Fruit fly (Drosophila melanogaster): ENCODE data around the gene CG32579.

CG32579 gene

DNA sequence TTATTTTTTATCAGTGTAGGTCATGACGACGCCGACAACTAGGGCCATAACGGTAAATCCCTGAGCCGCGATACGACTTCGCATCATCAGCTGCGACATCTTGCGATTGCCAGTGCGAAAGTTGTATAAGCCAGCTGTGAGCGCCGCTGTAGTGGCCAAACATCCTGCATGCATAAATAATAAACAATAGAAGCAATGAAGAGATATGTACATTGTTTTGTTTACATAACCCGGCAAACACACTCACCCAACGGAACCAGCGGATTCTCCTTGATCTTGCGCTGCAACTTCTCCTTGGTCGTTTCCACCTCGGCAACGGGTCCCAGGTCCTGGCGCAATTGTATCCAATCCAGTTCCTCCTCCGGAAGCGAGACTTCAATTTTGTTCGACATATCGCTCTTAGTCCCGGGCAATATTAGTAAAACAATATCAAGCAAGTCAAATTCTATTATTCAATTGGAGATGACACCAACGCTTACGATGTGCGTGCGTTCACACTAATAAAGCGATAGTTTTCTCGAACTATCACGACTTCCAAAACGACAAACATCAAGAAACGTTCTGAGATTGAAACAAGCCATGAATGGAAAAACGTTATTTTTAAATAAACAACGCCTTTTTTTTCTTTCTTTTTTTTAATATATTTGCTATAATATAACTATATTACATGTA lies 8.6 kb downstream of the CG32579 start (continued):
- TF ChIP-seq grau (tag; optimal IDR thresholded peaks at IDR 0.05): no peak
- TF ChIP-seq lov (optimal IDR thresholded peaks at IDR 0.05): no peak
- no peak for TF ChIP-seq lov (GFP tag; IDR thresholded peaks at IDR 0.05)
- TF ChIP-seq crol (GFP tag; IDR thresholded peaks at IDR 0.05): no peak
- TF ChIP-seq dm (GFP tag; optimal IDR thresholded peaks at IDR 0.05): no peak
- no peak for TF ChIP-seq CG1233 (GFP tag; optimal IDR thresholded peaks at IDR 0.05)
- TF ChIP-seq CG2875 (GFP tag; optimal IDR thresholded peaks at IDR 0.05): no peak
- no peak for TF ChIP-seq CG15269 (tag; optimal IDR thresholded peaks at IDR 0.05)
- TF ChIP-seq gem (tag; optimal IDR thresholded peaks at IDR 0.05): no peak
- TF ChIP-seq H15 (GFP tag; IDR thresholded peaks at IDR 0.05): no peak
- no peak for TF ChIP-seq CG6854 (GFP tag; optimal IDR thresholded peaks at IDR 0.05)
- no peak for TF ChIP-seq CG6272 (GFP tag; IDR thresholded peaks at IDR 0.05)
- no peak for TF ChIP-seq ap (GFP tag; IDR thresholded peaks at IDR 0.05)
- no peak for TF ChIP-seq Hr78 (GFP tag; optimal IDR thresholded peaks at IDR 0.05)
- TF ChIP-seq Oli (tag; optimal IDR thresholded peaks at IDR 0.05): no peak
- TF ChIP-seq ken (GFP tag; IDR thresholded peaks at IDR 0.05): no peak
- TF ChIP-seq Mrtf (GFP tag; IDR thresholded peaks at IDR 0.05): no peak
- no peak; the same call in 1 of the 2 replicates for TF ChIP-seq slbo (GFP tag; IDR thresholded peaks at IDR 0.05)
- no peak for TF ChIP-seq stc (GFP tag; IDR thresholded peaks at IDR 0.05)
- TF ChIP-seq bsh (GFP tag; optimal IDR thresholded peaks at IDR 0.05): no peak
- no peak for TF ChIP-seq CG1529 (GFP tag; optimal IDR thresholded peaks at IDR 0.05)
- TF ChIP-seq CG10979 (tag; optimal IDR thresholded peaks at IDR 0.05): no peak
- no peak for TF ChIP-seq slou (GFP tag; optimal IDR thresholded peaks at IDR 0.05)
- TF ChIP-seq Dll (GFP tag; IDR thresholded peaks at IDR 0.05; ENCODE audit: partially characterized antibody): peak; percentile 77
- TF ChIP-seq CG5180 (GFP tag; optimal IDR thresholded peaks at IDR 0.05): no peak
- no peak for TF ChIP-seq sqz (GFP tag; optimal IDR thresholded peaks at IDR 0.05)
- TF ChIP-seq CG12769 (tag; optimal IDR thresholded peaks at IDR 0.05): no peak
- TF ChIP-seq Meics (GFP tag; optimal IDR thresholded peaks at IDR 0.05): no peak
- no peak for TF ChIP-seq tgo (GFP tag; IDR thresholded peaks at IDR 0.05)
- no peak for TF ChIP-seq BtbVII (GFP tag; optimal IDR thresholded peaks at IDR 0.05)
- TF ChIP-seq CG42726 (GFP tag; IDR thresholded peaks at IDR 0.05; ENCODE audit: partially characterized antibody): peak; percentile 89; the same call in 1 of the 2 replicates
- no peak for TF ChIP-seq sisA (GFP tag; IDR thresholded peaks at IDR 0.05)
- TF ChIP-seq CG13424 (tag; optimal IDR thresholded peaks at IDR 0.05): no peak
- TF ChIP-seq CG10543 (GFP tag; optimal IDR thresholded peaks at IDR 0.05): no peak
- no peak for TF ChIP-seq CG2199 (GFP tag; IDR thresholded peaks at IDR 0.05)
- no peak for TF ChIP-seq gcm (GFP tag; optimal IDR thresholded peaks at IDR 0.05)
- no peak for TF ChIP-seq Hmx (GFP tag; optimal IDR thresholded peaks at IDR 0.05)
- no peak for TF ChIP-seq CG10431 (GFP tag; optimal IDR thresholded peaks at IDR 0.05)
- no peak for TF ChIP-seq Gsc (GFP tag; IDR thresholded peaks at IDR 0.05)
- TF ChIP-seq caup (GFP tag; optimal IDR thresholded peaks at IDR 0.05; ENCODE audit: severe bottlenecking): no peak
- TF ChIP-seq CG12744 (GFP tag; optimal IDR thresholded peaks at IDR 0.05): no peak
- TF ChIP-seq bbx (GFP tag; IDR thresholded peaks at IDR 0.05; ENCODE audit: partially characterized antibody): peak; percentile 87
- no peak for TF ChIP-seq Nf-YC (tag; optimal IDR thresholded peaks at IDR 0.05)
- TF ChIP-seq CG12299 (tag; optimal IDR thresholded peaks at IDR 0.05): no peak
- no peak for TF ChIP-seq CG31365 (tag; optimal IDR thresholded peaks at IDR 0.05)
- TF ChIP-seq br (optimal IDR thresholded peaks at IDR 0.05): no peak
- no peak for TF ChIP-seq NK7.1 (GFP tag; optimal IDR thresholded peaks at IDR 0.05)
- TF ChIP-seq pita (GFP tag; optimal IDR thresholded peaks at IDR 0.05): no peak
- TF ChIP-seq CG9932 (GFP tag; IDR thresholded peaks at IDR 0.05): peak; percentile 69
- no peak for TF ChIP-seq HLH3B (GFP tag; IDR thresholded peaks at IDR 0.05)
